Worm (Caenorhabditis elegans) whole organism, midembryonic: ENCODE data around the gene srx-65.

ENCODE experiments used
- T22C8.4 ChIP-seq: fragments of 200-800 bp; sonication (Bioruptor generic); IDR thresholded peaks from 2 replicates; pipeline ENCODE4 v1.3.6; 2022; ENCODE audit warnings: missing genetic modification characterization, missing compliant biosample characterization
- cog-1 ChIP-seq: sonication (generic microtip); optimal IDR thresholded peaks from 2 replicates; lab custom pipeline; 2016; ENCODE audit warnings: missing genetic modification characterization, missing compliant biosample characterization
- flt-1 ChIP-seq: fragments of 200-800 bp; sonication (Bioruptor generic); IDR thresholded peaks from 2 replicates; pipeline ENCODE4 v1.3.6; 2022; ENCODE audit warnings: missing genetic modification characterization, missing compliant biosample characterization
- klf-2 ChIP-seq: fragments of 200-800 bp; sonication (Bioruptor generic); conservative IDR thresholded peaks from 2 replicates; pipeline ENCODE4 v1.3.6; 2022; ENCODE audit warnings: missing genetic modification reagents, missing genetic modification characterization, missing compliant biosample characterization
- med-1 ChIP-seq: sonication (generic microtip); optimal IDR thresholded peaks from 2 replicates; lab custom pipeline; 2017; ENCODE audit warnings: missing genetic modification characterization, mild to moderate bottlenecking, missing compliant biosample characterization, antibody characterized with exemption, missing genetic modification reagents; ENCODE audit not compliant: insufficient read depth
- ref-1 ChIP-seq: fragments of 200-800 bp; sonication (Bioruptor generic); conservative IDR thresholded peaks from 2 replicates; pipeline ENCODE4 v1.3.6; 2022; ENCODE audit warnings: missing genetic modification reagents, missing genetic modification characterization, missing compliant biosample characterization
- tab-1 ChIP-seq: fragments of 200-800 bp; sonication (Bioruptor generic); IDR thresholded peaks from 2 replicates; pipeline ENCODE4 v1.3.6; 2022; ENCODE audit warnings: missing genetic modification characterization, missing compliant biosample characterization
- ztf-23 ChIP-seq: fragments of 200-800 bp; sonication (Bioruptor generic); IDR thresholded peaks from 2 replicates; pipeline ENCODE4 v1.3.6; 2022; ENCODE audit warnings: missing genetic modification reagents, missing genetic modification characterization, missing compliant biosample characterization
- ztf-29 ChIP-seq: fragments of 200-800 bp; sonication (Bioruptor generic); IDR thresholded peaks from 2 replicates; pipeline ENCODE4 v1.3.6; 2022; ENCODE audit warnings: missing genetic modification reagents, missing genetic modification characterization, missing compliant biosample characterization

- TF ChIP-seq med-1 (GFP tag; lab: Kevin White, UChicago) (no peak), T22C8.4 (GFP tag; lab: Robert Waterston, UW) (no peak), flt-1 (GFP tag; lab: Robert Waterston, UW) (no peak), ztf-23 (GFP tag; lab: Robert Waterston, UW) (no peak), tab-1 (GFP tag; lab: Robert Waterston, UW) (no peak), ztf-29 (GFP tag; lab: Robert Waterston, UW) (no peak), cog-1 (no peak), klf-2 (GFP tag; lab: Robert Waterston, UW) (no peak), ref-1 (GFP tag; lab: Robert Waterston, UW) (no peak)
Measured at ce11 chrV:3919289-3919688, 2.4 kb upstream of the srx-65 start, which contains the start of gene srx-66.
